Worm (Caenorhabditis elegans): ENCODE results near the gene R12B2.6.

DNA sequence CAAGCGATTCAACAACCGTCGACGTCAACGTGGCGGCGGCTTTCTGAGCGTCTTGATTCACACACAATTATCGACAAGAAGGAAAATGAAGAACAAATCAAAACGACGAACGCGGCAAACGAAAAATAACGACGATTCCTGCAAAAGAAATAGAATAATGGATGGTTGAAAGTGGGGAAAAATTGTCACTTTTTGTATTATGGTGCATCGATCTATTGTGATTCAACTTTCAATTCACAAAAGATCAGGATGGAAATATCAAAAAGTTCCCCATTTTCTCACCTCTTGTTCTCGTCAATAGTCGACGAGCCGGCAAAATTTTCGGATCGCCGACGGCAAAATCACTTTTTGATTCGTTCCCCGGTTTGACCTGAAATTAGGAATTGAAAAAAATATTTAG, 577 bp downstream of the R12B2.6 start, which contains the start of the genes R12B2.13 and mdt-15:
- TF ChIP-seq ztf-11 (tag; optimal IDR thresholded peaks at IDR 0.05) (no peak), blmp-1 (tag; optimal IDR thresholded peaks at IDR 0.05) (no peak), ceh-43 (GFP tag; optimal IDR thresholded peaks at IDR 0.05) (no peak), elt-1 (tag; optimal IDR thresholded peaks at IDR 0.05; ENCODE audit: borderline replicate concordance, insufficient read depth) (no peak), unc-39 (tag; optimal IDR thresholded peaks at IDR 0.05) (no peak), flh-1 (GFP tag; optimal IDR thresholded peaks at IDR 0.05) (no peak), nhr-28 (tag; optimal IDR thresholded peaks at IDR 0.05) (no peak), ces-1 (GFP tag; optimal IDR thresholded peaks at IDR 0.05) (no peak), lsy-2 (tag; optimal IDR thresholded peaks at IDR 0.05) (no peak), unc-62 (GFP tag; optimal IDR thresholded peaks at IDR 0.05) (no peak), ceh-83 (GFP tag; optimal IDR thresholded peaks at IDR 0.05) (no peak)

Measured in whole organism, mixed stage, embryonic.